Fruit fly (Drosophila melanogaster) whole organism, adult: ENCODE results near the gene CG15767.

Experiments used
- CG11617 ChIP-seq: fragments of 200-800 bp; sonication (Bioruptor generic); optimal IDR thresholded peaks from 2 replicates; lab custom pipeline; 2017; ENCODE audit warnings: mild to moderate bottlenecking, missing biosample characterization, missing genetic modification reagents, missing genetic modification characterization
- CG12768 ChIP-seq: fragments of 200-800 bp; sonication (Bioruptor generic); optimal IDR thresholded peaks from 2 replicates; lab custom pipeline; 2017; ENCODE audit warnings: missing biosample characterization, missing genetic modification characterization, mild to moderate bottlenecking, moderate library complexity, missing genetic modification reagents
- CG14711 ChIP-seq: fragments of 200-800 bp; sonication (Bioruptor generic); optimal IDR thresholded peaks from 2 replicates; lab custom pipeline; 2018; ENCODE audit warnings: missing biosample characterization, mild to moderate bottlenecking, missing genetic modification characterization, moderate library complexity
- CG1620 ChIP-seq: fragments of 200-800 bp; sonication (Bioruptor generic); optimal IDR thresholded peaks from 2 replicates; lab custom pipeline; 2016; ENCODE audit warnings: missing biosample characterization, missing genetic modification characterization
- CG33017 ChIP-seq: fragments of 200-800 bp; sonication (Bioruptor generic); optimal IDR thresholded peaks from 2 replicates; lab custom pipeline; 2018; ENCODE audit warnings: missing biosample characterization, mild to moderate bottlenecking, missing genetic modification characterization, moderate library complexity
- CG5204 ChIP-seq: fragments of 200-800 bp; sonication (Bioruptor generic); optimal IDR thresholded peaks from 2 replicates; lab custom pipeline; 2016; ENCODE audit warnings: missing biosample characterization, missing genetic modification characterization
- CG7045 ChIP-seq: fragments of 200-800 bp; sonication (Bioruptor generic); optimal IDR thresholded peaks from 2 replicates; lab custom pipeline; 2017; ENCODE audit warnings: missing biosample characterization, mild to moderate bottlenecking, missing genetic modification characterization
- CG7101 ChIP-seq: fragments of 200-800 bp; sonication (Bioruptor generic); optimal IDR thresholded peaks from 2 replicates; lab custom pipeline; 2018; ENCODE audit warnings: missing biosample characterization, mild to moderate bottlenecking, missing genetic modification characterization, moderate library complexity
- Clk ChIP-seq: fragments of 200-800 bp; sonication (Bioruptor generic); optimal IDR thresholded peaks from 2 replicates; lab custom pipeline; 2017; ENCODE audit warnings: missing biosample characterization, missing genetic modification characterization
- Crg-1 ChIP-seq: fragments of 200-800 bp; sonication (Bioruptor generic); optimal IDR thresholded peaks from 2 replicates; lab custom pipeline; 2016; ENCODE audit warnings: missing biosample characterization, missing genetic modification characterization
- Hr96 ChIP-seq: fragments of 200-800 bp; sonication (Bioruptor generic); optimal IDR thresholded peaks from 2 replicates; lab custom pipeline; 2016; ENCODE audit warnings: missing biosample characterization, missing genetic modification characterization
- Mnt ChIP-seq: fragments of 200-800 bp; sonication (Bioruptor generic); optimal IDR thresholded peaks from 2 replicates; lab custom pipeline; 2016; ENCODE audit warnings: missing biosample characterization, mild to moderate bottlenecking, missing genetic modification characterization
- bab1 ChIP-seq: fragments of 200-800 bp; sonication (Bioruptor generic); optimal IDR thresholded peaks from 3 replicates; lab custom pipeline; 2019; ENCODE audit warnings: missing biosample characterization, mild to moderate bottlenecking, missing genetic modification characterization, moderate library complexity
- cic ChIP-seq: fragments of 200-800 bp; sonication (Bioruptor generic); optimal IDR thresholded peaks from 2 replicates; lab custom pipeline; 2017; ENCODE audit warnings: missing biosample characterization, mild to moderate bottlenecking, missing genetic modification characterization, moderate library complexity
- cnc ChIP-seq, 2 experiments: fragments of >200 bp; optimal IDR thresholded peaks; 2 replicates each; lab custom pipeline; 2017
- kay ChIP-seq: fragments of 200-800 bp; sonication (Bioruptor generic); peaks from one replicate; lab custom pipeline; 2016; ENCODE audit warnings: missing biosample characterization, missing genetic modification characterization, borderline replicate concordance
- ovo ChIP-seq: fragments of 200-800 bp; sonication (Bioruptor generic); optimal IDR thresholded peaks from 2 replicates; lab custom pipeline; 2016; ENCODE audit warnings: missing biosample characterization, missing genetic modification characterization
- pad ChIP-seq: fragments of 200-800 bp; sonication (Bioruptor generic); optimal IDR thresholded peaks from 3 replicates; lab custom pipeline; 2017; ENCODE audit warnings: missing biosample characterization, missing genetic modification characterization, mild to moderate bottlenecking, moderate library complexity, missing genetic modification reagents
- tj ChIP-seq: fragments of 200-800 bp; sonication (Bioruptor generic); optimal IDR thresholded peaks from 3 replicates; lab custom pipeline; 2017; ENCODE audit warnings: missing biosample characterization, mild to moderate bottlenecking, missing genetic modification characterization, moderate library complexity
- toe ChIP-seq: fragments of 200-800 bp; sonication (Bioruptor generic); optimal IDR thresholded peaks from 2 replicates; lab custom pipeline; 2016; ENCODE audit warnings: missing biosample characterization, missing genetic modification characterization

The CG15767 gene

dm6 chrX:5746864-5747861 lies 42.1 kb upstream of the CG15767 start, which contains the start of the genes IntS6 and Rtel1:
IntS6 (minus strand) TSS chrX:5747254.
Rtel1 (plus strand) TSS chrX:5747747.
- peak; percentile 74 for TF ChIP-seq cic (GFP tag; lab: Kevin White, UChicago)
- TF ChIP-seq CG7101: peak; percentile 95
- TF ChIP-seq Hr96 (GFP tag; lab: Kevin White, UChicago): peak; percentile 96
- TF ChIP-seq Mnt (GFP tag; lab: Kevin White, UChicago): peak; percentile 95
- peak; percentile 85 for TF ChIP-seq CG33017
- TF ChIP-seq bab1 (GFP tag; lab: Kevin White, UChicago): peak; percentile 95
- TF ChIP-seq CG11617: peak; percentile 93
- TF ChIP-seq ovo (GFP tag; lab: Kevin White, UChicago): peak; percentile 67
- TF ChIP-seq cnc (optimal IDR thresholded peaks at IDR 0.05; lab: Kevin White, UChicago): no peak
- TF ChIP-seq Crg-1 (GFP tag; lab: Kevin White, UChicago): peak; percentile 78
- peak; percentile 95 for TF ChIP-seq toe (GFP tag; lab: Kevin White, UChicago)
- TF ChIP-seq pad: peak; percentile 74
- TF ChIP-seq tj: peak; percentile 69
- TF ChIP-seq Clk (GFP tag; lab: Kevin White, UChicago): peak; percentile 71
- TF ChIP-seq CG12768 (GFP tag; lab: Kevin White, UChicago): peak; percentile 85
- peak; percentile 84 for TF ChIP-seq CG14711 (tag; lab: Kevin White, UChicago)
- TF ChIP-seq CG1620 (GFP tag; lab: Kevin White, UChicago): peak; percentile 95
- TF ChIP-seq CG7045 (GFP tag; lab: Kevin White, UChicago): peak; percentile 79
- peak; percentile 91 for TF ChIP-seq kay (GFP tag; lab: Kevin White, UChicago)
- peak; percentile 91 for TF ChIP-seq CG5204 (GFP tag; lab: Kevin White, UChicago)

- TF ChIP-seq CG14711 (tag; lab: Kevin White, UChicago) (peak; percentile 35), CG1620 (GFP tag; lab: Kevin White, UChicago) (no peak), cnc (optimal IDR thresholded peaks at IDR 0.05; lab: Kevin White, UChicago) (no peak), Mnt (GFP tag; lab: Kevin White, UChicago) (no peak), cic (GFP tag; lab: Kevin White, UChicago) (no peak), Hr96 (GFP tag; lab: Kevin White, UChicago) (no peak), CG11617 (peak; percentile 22), kay (GFP tag; lab: Kevin White, UChicago) (no peak), CG33017 (peak; percentile 19), CG7101 (peak; percentile 61), tj (peak; percentile 21), bab1 (GFP tag; lab: Kevin White, UChicago) (no peak)
These were observed 37.3 kb upstream of the CG15767 start, which contains the start of gene CG15772 for dm6 chrX:5751949-5752348. CG15772 (plus strand) TSS chrX:5752249.

- TF ChIP-seq CG7101 (no peak), cic (GFP tag; lab: Kevin White, UChicago) (no peak), Crg-1 (GFP tag; lab: Kevin White, UChicago) (no peak), CG14711 (tag; lab: Kevin White, UChicago) (no peak), Clk (GFP tag; lab: Kevin White, UChicago) (no peak), bab1 (GFP tag; lab: Kevin White, UChicago) (no peak)
These were observed 36.4 kb upstream of the CG15767 start for dm6 chrX:5752838-5753237.

- TF ChIP-seq ovo (GFP tag; lab: Kevin White, UChicago) (peak; percentile 98), cnc (optimal IDR thresholded peaks at IDR 0.05; lab: Kevin White, UChicago) (no peak), CG1620 (GFP tag; lab: Kevin White, UChicago) (peak; percentile 92), tj (peak; percentile 93), Clk (GFP tag; lab: Kevin White, UChicago) (peak; percentile 92), CG12768 (GFP tag; lab: Kevin White, UChicago) (peak; percentile 95), CG14711 (tag; lab: Kevin White, UChicago) (peak; percentile 92), CG11617 (peak; percentile 99), CG33017 (peak; percentile 93), Hr96 (GFP tag; lab: Kevin White, UChicago) (peak; percentile 91), kay (GFP tag; lab: Kevin White, UChicago) (peak; percentile 95), CG7101 (peak; percentile 97), Mnt (GFP tag; lab: Kevin White, UChicago) (peak; percentile 100), Crg-1 (GFP tag; lab: Kevin White, UChicago) (peak; percentile 87), CG7045 (GFP tag; lab: Kevin White, UChicago) (peak; percentile 94), cic (GFP tag; lab: Kevin White, UChicago) (peak; percentile 89), pad (peak; percentile 93), toe (GFP tag; lab: Kevin White, UChicago) (peak; percentile 85), bab1 (GFP tag; lab: Kevin White, UChicago) (peak; percentile 97), CG5204 (GFP tag; lab: Kevin White, UChicago) (peak; percentile 90)
These were observed 34.2 kb upstream of the CG15767 start, which contains the start of the genes lin-52 and CG15771 for dm6 chrX:5754837-5755828. lin-52 (minus strand) TSS chrX:5754958. CG15771 (plus strand) TSS chrX:5755574.
